Fruit fly (Drosophila melanogaster): ENCODE data around the gene CG7430.

dm6 chr3L:17814036-17814435 is 32.7 kb upstream of the CG7430 start, which contains the start of gene Cln3:
- TF ChIP-seq CG8478 (optimal IDR thresholded peaks at IDR 0.05), result no peak
- no peak for TF ChIP-seq CTCF (optimal IDR thresholded peaks at IDR 0.05)
